Worm (Caenorhabditis elegans) whole organism, young adult: ENCODE data around the gene nep-24.

ENCODE experiments used
- T07F8.4 ChIP-seq: sonication (generic microtip); optimal IDR thresholded peaks from 2 replicates; lab custom pipeline; 2016; ENCODE audit warnings: mild to moderate bottlenecking, missing genetic modification characterization, moderate library complexity, missing compliant biosample characterization
- T26A5.8 ChIP-seq: sonication (generic microtip); optimal IDR thresholded peaks from 2 replicates; lab custom pipeline; 2016; ENCODE audit warnings: missing genetic modification characterization, missing compliant biosample characterization
- ama-1 ChIP-seq, 3 experiments: fragments of 150-350 bp in 1 of 3; sonication (generic microtip) in 2 of 3; optimal IDR thresholded peaks; 2 replicates each; lab custom pipeline; 2014 to 2018; ENCODE audit warnings: missing biosample characterization in 2 of 3, missing genetic modification characterization in 2 of 3, missing genetic modification reagents in 2 of 3
- ets-4 ChIP-seq: fragments of 200-800 bp; sonication (Bioruptor generic); optimal IDR thresholded peaks from 2 replicates; lab custom pipeline; 2018; ENCODE audit warnings: mild to moderate bottlenecking, missing genetic modification characterization, missing compliant biosample characterization
- hmg-1.2 ChIP-seq: fragments of 200-800 bp; sonication (Bioruptor generic); IDR thresholded peaks from 2 replicates; pipeline ENCODE4 v1.3.6; 2022; ENCODE audit warnings: missing genetic modification reagents, missing genetic modification characterization, missing compliant biosample characterization
- lin-26 ChIP-seq: fragments of 200-800 bp; sonication (Bioruptor generic); IDR thresholded peaks from 2 replicates; pipeline ENCODE4 v1.3.6; 2022; ENCODE audit warnings: missing genetic modification reagents, missing genetic modification characterization, missing compliant biosample characterization
- lir-1 ChIP-seq: fragments of 200-800 bp; sonication (Bioruptor generic); conservative IDR thresholded peaks from 2 replicates; pipeline ENCODE4 v1.3.6; 2022; ENCODE audit warnings: missing genetic modification reagents, missing genetic modification characterization, missing compliant biosample characterization
- lsy-27 ChIP-seq: sonication (generic microtip); optimal IDR thresholded peaks from 2 replicates; lab custom pipeline; 2017; ENCODE audit warnings: missing genetic modification characterization, mild to moderate bottlenecking, missing compliant biosample characterization, antibody characterized with exemption, missing genotype, borderline replicate concordance; ENCODE audit not compliant: insufficient read depth
- mcd-1 ChIP-seq: fragments of 200-800 bp; sonication (Bioruptor generic); IDR thresholded peaks from 2 replicates; pipeline ENCODE4 v1.3.6; 2022; ENCODE audit warnings: missing genetic modification reagents, missing genetic modification characterization, missing compliant biosample characterization
- pha-4 ChIP-seq: fragments of 150-350 bp; sonication (generic microtip); optimal IDR thresholded peaks from 2 replicates; lab custom pipeline; 2014; ENCODE audit warnings: missing biosample characterization, missing genetic modification reagents, missing genetic modification characterization

ce11 chrIV:16970390-16970789, 46.2 kb downstream of the nep-24 start, which contains the start of gene rom-3:
- no peak for TF ChIP-seq lsy-27
- TF ChIP-seq lir-1 (GFP tag; lab: Robert Waterston, UW) = no peak
- TF ChIP-seq T26A5.8 (tag; lab: Kevin White, UChicago) = no peak
- no peak for TF ChIP-seq T07F8.4 (tag; lab: Kevin White, UChicago)
- no peak for TF ChIP-seq lin-26 (GFP tag; lab: Robert Waterston, UW)
- no peak for TF ChIP-seq ets-4 (GFP tag; lab: Kevin White, UChicago)
- TF ChIP-seq pha-4 = no peak
- no peak for TF ChIP-seq ama-1 (optimal IDR thresholded peaks at IDR 0.05; lab: Kevin White, UChicago)
- TF ChIP-seq ama-1 (GFP tag; optimal IDR thresholded peaks at IDR 0.05; lab: Kevin White, UChicago) = no peak
- TF ChIP-seq hmg-1.2 (GFP tag; lab: Robert Waterston, UW) = no peak
- no peak for TF ChIP-seq mcd-1
